Fruit fly (Drosophila melanogaster) whole organism, embryonic: Measurements from ENCODE around the gene swa.

Source experiments
- Asciz ChIP-seq: fragments of 200-800 bp; sonication (Bioruptor generic); optimal IDR thresholded peaks from 2 replicates; lab custom pipeline; 2017; ENCODE audit warnings: missing biosample characterization, mild to moderate bottlenecking, missing genetic modification characterization, missing genetic modification reagents
- BEAF-32 ChIP-seq: fragments of 200-800 bp; sonication (Bioruptor generic); optimal IDR thresholded peaks from 3 replicates; lab custom pipeline; 2017; ENCODE audit warnings: missing biosample characterization, missing genetic modification characterization, mild to moderate bottlenecking, moderate library complexity, missing genetic modification reagents
- BtbVII ChIP-seq: fragments of 200-800 bp; sonication (Bioruptor generic); optimal IDR thresholded peaks from 3 replicates; lab custom pipeline; 2017; ENCODE audit warnings: missing biosample characterization, mild to moderate bottlenecking, missing genetic modification characterization
- CG14050 ChIP-seq: fragments of 200-800 bp; sonication (Bioruptor generic); IDR thresholded peaks from 3 replicates; pipeline ENCODE4 v1.3.6; 2022; ENCODE audit warnings: missing biosample characterization, missing genetic modification characterization
- CG14860 ChIP-seq: fragments of 200-800 bp; sonication (Bioruptor generic); IDR thresholded peaks from 3 replicates; pipeline ENCODE4 v1.3.6; 2022; ENCODE audit warnings: missing biosample characterization, missing genetic modification characterization; ENCODE audit not compliant: partially characterized antibody
- CG1647 ChIP-seq: fragments of 200-800 bp; sonication (Bioruptor generic); optimal IDR thresholded peaks from 3 replicates; lab custom pipeline; 2016; ENCODE audit warnings: missing biosample characterization, missing genetic modification characterization
- CG17802 ChIP-seq: fragments of 200-800 bp; sonication (Bioruptor generic); optimal IDR thresholded peaks from 2 replicates; lab custom pipeline; 2018; ENCODE audit warnings: missing biosample characterization, mild to moderate bottlenecking, missing genetic modification characterization, moderate library complexity
- CG18764 ChIP-seq: fragments of 200-800 bp; sonication (Bioruptor generic); optimal IDR thresholded peaks from 3 replicates; lab custom pipeline; 2016; ENCODE audit warnings: missing biosample characterization, missing genetic modification characterization
- CG2712 ChIP-seq: fragments of 200-800 bp; optimal IDR thresholded peaks from 3 replicates; lab custom pipeline; 2019; ENCODE audit warnings: missing biosample characterization, mild to moderate bottlenecking, missing genetic modification characterization, moderate library complexity
- CG30020 ChIP-seq: fragments of 200-800 bp; optimal IDR thresholded peaks from 2 replicates; lab custom pipeline; 2019; ENCODE audit warnings: missing biosample characterization, mild to moderate bottlenecking, missing genetic modification characterization, moderate library complexity
- CG31388 ChIP-seq: fragments of 200-800 bp; sonication (Bioruptor generic); optimal IDR thresholded peaks from 2 replicates; lab custom pipeline; 2016; ENCODE audit warnings: missing biosample characterization, missing genetic modification characterization
- CG34376 ChIP-seq: fragments of 200-800 bp; sonication (Bioruptor generic); optimal IDR thresholded peaks from 2 replicates; lab custom pipeline; 2018; ENCODE audit warnings: missing biosample characterization, mild to moderate bottlenecking, missing genetic modification characterization
- CG3847 ChIP-seq: fragments of 200-800 bp; sonication (Bioruptor generic); IDR thresholded peaks from 2 replicates; pipeline ENCODE4 v1.3.6; 2022; ENCODE audit warnings: missing biosample characterization, missing genetic modification characterization
- CG4617 ChIP-seq: fragments of 200-800 bp; sonication (Bioruptor generic); optimal IDR thresholded peaks from 3 replicates; lab custom pipeline; 2016; ENCODE audit warnings: missing biosample characterization, missing genetic modification characterization, borderline replicate concordance
- CG6254 ChIP-seq: fragments of 200-800 bp; sonication (Bioruptor generic); optimal IDR thresholded peaks from 3 replicates; lab custom pipeline; 2017; ENCODE audit warnings: mild to moderate bottlenecking, missing biosample characterization, missing genetic modification reagents, missing genetic modification characterization
- CrebB ChIP-seq: fragments of 200-800 bp; sonication (Bioruptor generic); optimal IDR thresholded peaks from 3 replicates; lab custom pipeline; 2018; ENCODE audit warnings: missing biosample characterization, mild to moderate bottlenecking, missing genetic modification characterization
- Drgx ChIP-seq: fragments of 200-800 bp; sonication (Bioruptor generic); IDR thresholded peaks from 2 replicates; pipeline ENCODE4 v1.3.6; 2022; ENCODE audit warnings: missing biosample characterization, missing genetic modification characterization
- Hr78 ChIP-seq, 2 experiments: fragments of 200-800 bp in 1 of 2; fragments of >200 bp in 1 of 2; sonication (Bioruptor generic) in 1 of 2; optimal IDR thresholded peaks; 2 replicates each; lab custom pipeline; 2017 to 2019; ENCODE audit warnings: missing biosample characterization in 2 of 2, missing genetic modification characterization in 2 of 2, mild to moderate bottlenecking in 1 of 2, moderate library complexity in 1 of 2
- Jarid2 ChIP-seq: fragments of 200-800 bp; sonication (Bioruptor generic); optimal IDR thresholded peaks from 3 replicates; lab custom pipeline; 2017; ENCODE audit warnings: mild to moderate bottlenecking, missing biosample characterization, missing genetic modification reagents, missing genetic modification characterization
- Kr ChIP-seq: fragments of 200-800 bp; sonication (Bioruptor generic); optimal IDR thresholded peaks from 2 replicates; lab custom pipeline; 2017; ENCODE audit warnings: missing biosample characterization, mild to moderate bottlenecking, missing genetic modification characterization
- NFAT ChIP-seq: fragments of 200-800 bp; sonication (Bioruptor generic); IDR thresholded peaks from 2 replicates; pipeline ENCODE4 v1.3.6; 2022; ENCODE audit warnings: missing biosample characterization, missing genetic modification characterization
- Pdp1 ChIP-seq, 2 experiments: fragments of 200-800 bp; sonication (Bioruptor generic); optimal IDR thresholded peaks; 3 replicates each; lab custom pipeline; 2016; ENCODE audit warnings: missing biosample characterization in 2 of 2, missing genetic modification characterization in 2 of 2, mild to moderate bottlenecking in 1 of 2, moderate library complexity in 1 of 2
- Rx ChIP-seq: fragments of 200-800 bp; sonication (Bioruptor generic); IDR thresholded peaks from 2 replicates; pipeline ENCODE4 v1.3.6; 2022; ENCODE audit warnings: missing biosample characterization, missing genetic modification characterization
- Sox102F ChIP-seq: fragments of 200-800 bp; sonication (Bioruptor generic); optimal IDR thresholded peaks from 2 replicates; lab custom pipeline; 2018; ENCODE audit warnings: missing biosample characterization, mild to moderate bottlenecking, missing genetic modification characterization, moderate library complexity
- Spps ChIP-seq: fragments of 200-800 bp; sonication (Bioruptor generic); optimal IDR thresholded peaks from 2 replicates; lab custom pipeline; 2018; ENCODE audit warnings: missing biosample characterization, mild to moderate bottlenecking, missing genetic modification characterization
- Ssrp ChIP-seq: fragments of 200-800 bp; sonication (Bioruptor generic); optimal IDR thresholded peaks from 2 replicates; lab custom pipeline; 2018; ENCODE audit warnings: missing biosample characterization, mild to moderate bottlenecking, missing genetic modification characterization, moderate library complexity
- Taf1 ChIP-seq: fragments of 200-800 bp; sonication (Bioruptor generic); IDR thresholded peaks from 2 replicates; pipeline ENCODE4 v1.3.6; 2022; ENCODE audit warnings: missing biosample characterization, missing genetic modification characterization
- az2 ChIP-seq: fragments of 200-800 bp; sonication (Bioruptor generic); optimal IDR thresholded peaks from 3 replicates; lab custom pipeline; 2016; ENCODE audit warnings: missing biosample characterization, missing genetic modification characterization
- bcd ChIP-seq: fragments of 200-800 bp; sonication (Bioruptor generic); optimal IDR thresholded peaks from 2 replicates; lab custom pipeline; 2017; ENCODE audit warnings: missing biosample characterization, mild to moderate bottlenecking, missing genetic modification characterization
- chif ChIP-seq, 2 experiments: fragments of 200-800 bp; sonication (Bioruptor generic); optimal IDR thresholded peaks; 3 replicates each; lab custom pipeline; 2016; ENCODE audit warnings: missing biosample characterization in 2 of 2, missing genetic modification characterization in 2 of 2
- chinmo ChIP-seq: fragments of 200-800 bp; sonication (Bioruptor generic); IDR thresholded peaks from 4 replicates; pipeline ENCODE4 v1.3.6; 2022; ENCODE audit warnings: missing biosample characterization, missing genetic modification characterization; ENCODE audit not compliant: partially characterized antibody
- crol ChIP-seq: fragments of 200-800 bp; sonication (Bioruptor generic); IDR thresholded peaks from 2 replicates; pipeline ENCODE4 v1.3.6; 2022; ENCODE audit warnings: missing biosample characterization, missing genetic modification characterization
- dati ChIP-seq: fragments of 200-800 bp; sonication (Bioruptor generic); IDR thresholded peaks from 2 replicates; pipeline ENCODE4 v1.3.6; 2022; ENCODE audit warnings: missing biosample characterization, missing genetic modification characterization
- gfzf ChIP-seq: fragments of 200-800 bp; sonication (Bioruptor generic); optimal IDR thresholded peaks from 2 replicates; lab custom pipeline; 2016; ENCODE audit warnings: missing biosample characterization, mild to moderate bottlenecking, missing genetic modification characterization, moderate library complexity
- klu ChIP-seq: fragments of 200-800 bp; sonication (Bioruptor generic); IDR thresholded peaks from 2 replicates; pipeline ENCODE4 v1.3.6; 2022; ENCODE audit warnings: missing biosample characterization, missing genetic modification characterization
- knrl ChIP-seq: fragments of 200-800 bp; sonication (Bioruptor generic); IDR thresholded peaks from 3 replicates; pipeline ENCODE4 v1.3.6; 2022; ENCODE audit warnings: missing biosample characterization, missing genetic modification characterization; ENCODE audit not compliant: partially characterized antibody
- lab ChIP-seq: fragments of 200-800 bp; sonication (Bioruptor generic); optimal IDR thresholded peaks from 3 replicates; lab custom pipeline; 2017; ENCODE audit warnings: missing biosample characterization, missing genetic modification characterization, mild to moderate bottlenecking, moderate library complexity, missing genetic modification reagents
- mld ChIP-seq: fragments of 200-800 bp; sonication (Bioruptor generic); IDR thresholded peaks from 3 replicates; pipeline ENCODE4 v1.3.6; 2022; ENCODE audit warnings: missing biosample characterization, missing genetic modification characterization; ENCODE audit not compliant: partially characterized antibody
- pros ChIP-seq: fragments of 200-800 bp; sonication (Bioruptor generic); optimal IDR thresholded peaks from 3 replicates; lab custom pipeline; 2019; ENCODE audit warnings: missing biosample characterization, mild to moderate bottlenecking, missing genetic modification characterization, moderate library complexity
- pzg ChIP-seq: fragments of 200-800 bp; sonication (Bioruptor generic); optimal IDR thresholded peaks from 3 replicates; lab custom pipeline; 2018; ENCODE audit warnings: missing biosample characterization, mild to moderate bottlenecking, missing genetic modification characterization, moderate library complexity
- sd ChIP-seq: fragments of 200-800 bp; sonication (Bioruptor generic); optimal IDR thresholded peaks from 3 replicates; lab custom pipeline; 2018; ENCODE audit warnings: missing biosample characterization, mild to moderate bottlenecking, missing genetic modification characterization, moderate library complexity
- sens-2 ChIP-seq: fragments of 200-800 bp; sonication (Bioruptor generic); IDR thresholded peaks from 2 replicates; pipeline ENCODE4 v1.3.6; 2022; ENCODE audit warnings: missing biosample characterization, missing genetic modification characterization
- slou ChIP-seq: fragments of 200-800 bp; sonication (Bioruptor generic); optimal IDR thresholded peaks from 3 replicates; lab custom pipeline; 2016; ENCODE audit warnings: missing biosample characterization, missing genetic modification characterization
- tin ChIP-seq: fragments of 200-800 bp; sonication (Bioruptor generic); optimal IDR thresholded peaks from 3 replicates; lab custom pipeline; 2016; ENCODE audit warnings: missing biosample characterization, missing genetic modification characterization
- usp ChIP-seq: fragments of >200 bp; optimal IDR thresholded peaks from 2 replicates; lab custom pipeline; 2017; ENCODE audit warnings: missing biosample characterization, missing genetic modification characterization

swa gene

DNA sequence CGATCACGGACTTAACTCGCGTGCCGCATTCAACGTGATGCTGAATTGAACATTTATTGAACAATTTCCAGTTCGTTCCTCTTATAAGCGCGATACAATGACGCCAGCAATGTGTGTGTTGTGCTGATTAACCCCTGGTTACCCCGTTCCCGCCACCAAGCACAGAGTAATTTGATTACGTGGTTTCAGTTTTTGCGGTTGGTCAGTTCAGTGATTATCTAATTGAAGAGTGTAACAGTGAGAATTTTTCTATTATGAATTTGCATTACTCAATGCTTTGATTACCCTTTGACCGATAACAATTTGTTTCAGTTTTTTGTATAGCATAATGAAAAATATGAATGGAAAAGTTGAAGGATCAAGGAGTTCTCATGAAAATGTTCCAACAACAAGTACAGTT, 27.8 kb downstream of the swa start, which contains the start of gene CG3842:
CG3842 (plus strand) TSS at position 61 of the 400 bp plus-strand sequence.
- TF ChIP-seq Pdp1 (GFP tag; optimal IDR thresholded peaks at IDR 0.05; lab: Kevin White, UChicago) (peak in 1 of 2 experiments; percentile 58), pros (GFP tag; lab: Kevin White, UChicago) (no peak)

- TF ChIP-seq NFAT (GFP tag; lab: Robert Waterston, UW) (0 out of 2 replicates have a peak, but pooled peaks have one; percentile 5), CrebB (no peak), CG34376 (GFP tag; lab: Kevin White, UChicago) (no peak), Taf1 (GFP tag; lab: Robert Waterston, UW) (no peak), BtbVII (GFP tag; lab: Kevin White, UChicago) (no peak), lab (GFP tag; lab: Kevin White, UChicago) (no peak), Spps (no peak), dati (GFP tag; lab: Robert Waterston, UW) (no peak), crol (GFP tag; lab: Robert Waterston, UW) (peak; percentile 64), az2 (GFP tag; lab: Kevin White, UChicago) (no peak), chinmo (GFP tag; lab: Robert Waterston, UW) (peak; percentile 58; the same call in 1 of the 4 replicates), usp (GFP tag; lab: Kevin White, UChicago) (no peak), CG4617 (GFP tag; lab: Kevin White, UChicago) (no peak), Asciz (GFP tag; lab: Kevin White, UChicago) (no peak), CG6254 (GFP tag; lab: Kevin White, UChicago) (no peak)
Measured at dm6 chrX:6334945-6335344, 30.6 kb downstream of the swa start.

dm6 chrX:6332988-6333719, 32.4 kb downstream of the swa start:
- peak; percentile 22 for TF ChIP-seq Sox102F
- TF ChIP-seq knrl (GFP tag; lab: Robert Waterston, UW): no peak
- TF ChIP-seq CG30020: no peak
- TF ChIP-seq tin (GFP tag; lab: Kevin White, UChicago): no peak
- peak in 1 of 2 experiments; percentile 76 for TF ChIP-seq Hr78 (GFP tag; optimal IDR thresholded peaks at IDR 0.05; lab: Kevin White, UChicago)
- peak; percentile 1 for TF ChIP-seq CG2712 (tag; lab: Kevin White, UChicago)
- TF ChIP-seq gfzf (GFP tag; lab: Kevin White, UChicago): no peak
- no peak for TF ChIP-seq Rx
- TF ChIP-seq sens-2 (GFP tag; lab: Robert Waterston, UW): no peak
- TF ChIP-seq CG14050 (GFP tag; lab: Robert Waterston, UW): no peak
- TF ChIP-seq CG18764 (GFP tag; lab: Kevin White, UChicago): no peak
- TF ChIP-seq bcd (GFP tag; lab: Kevin White, UChicago): no peak
- TF ChIP-seq BtbVII (GFP tag; lab: Kevin White, UChicago): no peak
- no peak for TF ChIP-seq sd
- no peak for TF ChIP-seq CG14860 (GFP tag; lab: Robert Waterston, UW)
- no peak for TF ChIP-seq CG17802 (tag; lab: Kevin White, UChicago)
- TF ChIP-seq CG3847 (GFP tag; lab: Robert Waterston, UW): no peak
- no peak for TF ChIP-seq slou (GFP tag; lab: Kevin White, UChicago)
- no peak for TF ChIP-seq BEAF-32
- no peak for TF ChIP-seq CG31388 (GFP tag; lab: Kevin White, UChicago)
- peak; percentile 42; the same call in 1 of the 2 replicates for TF ChIP-seq Drgx (GFP tag; lab: Robert Waterston, UW)
- TF ChIP-seq klu (GFP tag; lab: Robert Waterston, UW): no peak
- TF ChIP-seq Kr (GFP tag; lab: Kevin White, UChicago): no peak
- no peak for TF ChIP-seq chif (GFP tag; optimal IDR thresholded peaks at IDR 0.05; lab: Kevin White, UChicago)
- peak; percentile 7 for TF ChIP-seq Ssrp (tag; lab: Kevin White, UChicago)
- TF ChIP-seq Jarid2 (GFP tag; lab: Kevin White, UChicago): no peak
- no peak for TF ChIP-seq CG1647 (GFP tag; lab: Kevin White, UChicago)
- no peak for TF ChIP-seq pzg
- no peak for TF ChIP-seq Pdp1 (GFP tag; optimal IDR thresholded peaks at IDR 0.05; lab: Kevin White, UChicago)
- TF ChIP-seq mld (GFP tag; lab: Robert Waterston, UW): no peak
